Worm (Caenorhabditis elegans) whole organism, L3 larva: ENCODE results near the gene T16G1.13.

ENCODE experiments used
- aly-2 ChIP-seq: fragments of 150-350 bp; optimal IDR thresholded peaks from 2 replicates; lab custom pipeline; 2014; ENCODE audit warnings: missing biosample characterization, missing genetic modification characterization
- egl-5 ChIP-seq: fragments of 150-350 bp; optimal IDR thresholded peaks from 2 replicates; lab custom pipeline; 2017; ENCODE audit warnings: missing biosample characterization, missing genetic modification reagents, missing genetic modification characterization, inconsistent platforms
- elt-1 ChIP-seq: fragments of 150-350 bp; optimal IDR thresholded peaks from 2 replicates; lab custom pipeline; 2014; ENCODE audit warnings: missing biosample characterization, missing genetic modification characterization
- fkh-2 ChIP-seq: fragments of 150-350 bp; optimal IDR thresholded peaks from 2 replicates; lab custom pipeline; 2014; ENCODE audit warnings: missing biosample characterization, missing genetic modification reagents, missing genetic modification characterization
- nfya-1 ChIP-seq: sonication (generic microtip); optimal IDR thresholded peaks from 2 replicates; lab custom pipeline; 2017; ENCODE audit warnings: missing genetic modification characterization, mild to moderate bottlenecking, missing compliant biosample characterization, antibody characterized with exemption, moderate library complexity; ENCODE audit not compliant: insufficient read depth
- nhr-11 ChIP-seq: fragments of 150-350 bp; optimal IDR thresholded peaks from 2 replicates; lab custom pipeline; 2014; ENCODE audit warnings: missing biosample characterization, missing genetic modification characterization
- nhr-23 ChIP-seq: fragments of 150-350 bp; optimal IDR thresholded peaks from 2 replicates; lab custom pipeline; 2014; ENCODE audit warnings: missing biosample characterization, missing genetic modification reagents, missing genetic modification characterization
- nhr-28 ChIP-seq: fragments of 150-350 bp; optimal IDR thresholded peaks from 2 replicates; lab custom pipeline; 2014; ENCODE audit warnings: missing biosample characterization, missing genetic modification characterization
- nhr-77 ChIP-seq: fragments of 150-350 bp; optimal IDR thresholded peaks from 2 replicates; lab custom pipeline; 2014; ENCODE audit warnings: missing biosample characterization, missing genetic modification characterization
- tbx-2 ChIP-seq: sonication (generic microtip); optimal IDR thresholded peaks from 2 replicates; lab custom pipeline; 2016; ENCODE audit warnings: mild to moderate bottlenecking, missing genetic modification characterization, missing compliant biosample characterization
- unc-39 ChIP-seq: sonication (generic microtip); optimal IDR thresholded peaks from 4 replicates; lab custom pipeline; 2017; ENCODE audit warnings: missing biosample characterization, missing genetic modification characterization

ce11 chrV:12970575-12971160, 21.0 kb downstream of the T16G1.13 start, which contains the start of gene pnn-1:
- TF ChIP-seq tbx-2 (tag; lab: Kevin White, UChicago) (no peak), nhr-11 (tag; lab: Kevin White, UChicago) (no peak), egl-5 (tag; lab: Kevin White, UChicago) (no peak), fkh-2 (tag; lab: Kevin White, UChicago) (no peak), nhr-77 (no peak), aly-2 (tag; lab: Kevin White, UChicago) (no peak), elt-1 (no peak), unc-39 (no peak), nhr-23 (no peak), nhr-28 (no peak), nfya-1 (tag; lab: Kevin White, UChicago) (peak; percentile 45)
